Worm (Caenorhabditis elegans) whole organism, young adult: ENCODE data around the gene djr-1.2.

ENCODE experiments used
- B0336.3 ChIP-seq: fragments of 200-800 bp; sonication (Bioruptor generic); IDR thresholded peaks from 2 replicates; pipeline ENCODE4 v1.3.6; 2022; ENCODE audit warnings: missing genetic modification characterization, missing compliant biosample characterization
- Y67H2A.10 ChIP-seq: fragments of 200-800 bp; sonication (Bioruptor generic); conservative IDR thresholded peaks from 2 replicates; pipeline ENCODE4 v1.3.6; 2022; ENCODE audit warnings: missing genetic modification reagents, missing genetic modification characterization, missing compliant biosample characterization
- rpc-1 ChIP-seq, 2 experiments: fragments of 150-350 bp in 1 of 2; sonication (generic microtip) in 1 of 2; optimal IDR thresholded peaks; 2 replicates each; lab custom pipeline; 2014 to 2018; ENCODE audit warnings: missing biosample characterization in 1 of 2, missing genetic modification characterization in 1 of 2, missing genetic modification reagents in 1 of 2, missing genotype in 1 of 2
- unc-130 ChIP-seq: sonication (generic microtip); optimal IDR thresholded peaks from 2 replicates; lab custom pipeline; 2016; ENCODE audit warnings: missing genetic modification reagents, missing genetic modification characterization, missing compliant biosample characterization
- ztf-26 ChIP-seq: sonication (generic microtip); optimal IDR thresholded peaks from 2 replicates; lab custom pipeline; 2017; ENCODE audit warnings: missing genetic modification characterization, missing compliant biosample characterization

ce11 chrV:4005219-4005618 is 49.7 kb downstream of the djr-1.2 start, which contains the start of gene srh-8:
- TF ChIP-seq B0336.3 (GFP tag; lab: Robert Waterston, UW) (no peak), ztf-26 (tag; lab: Kevin White, UChicago) (no peak), rpc-1 (optimal IDR thresholded peaks at IDR 0.05; lab: Kevin White, UChicago) (no peak), rpc-1 (tag; optimal IDR thresholded peaks at IDR 0.05; lab: Kevin White, UChicago) (no peak), Y67H2A.10 (GFP tag; lab: Robert Waterston, UW) (no peak), unc-130 (GFP tag; lab: Kevin White, UChicago) (no peak)
